Fruit fly (Drosophila melanogaster) whole organism, embryonic: ENCODE data around the gene mRpS2.

ENCODE experiments used
- Abd-B ChIP-seq: fragments of 200-800 bp; sonication (Bioruptor generic); optimal IDR thresholded peaks from 2 replicates; lab custom pipeline; 2018; ENCODE audit warnings: missing biosample characterization, mild to moderate bottlenecking, missing genetic modification characterization, moderate library complexity
- Blimp-1 ChIP-seq: fragments of 200-800 bp; sonication (Bioruptor generic); optimal IDR thresholded peaks from 3 replicates; lab custom pipeline; 2018; ENCODE audit warnings: missing biosample characterization, missing genetic modification characterization, mild to moderate bottlenecking, moderate library complexity, missing genetic modification reagents
- CG10565 ChIP-seq: fragments of 200-800 bp; sonication (Bioruptor generic); optimal IDR thresholded peaks from 3 replicates; lab custom pipeline; 2016; ENCODE audit warnings: missing biosample characterization, mild to moderate bottlenecking, missing genetic modification characterization
- CG11456 ChIP-seq: fragments of 200-800 bp; sonication (Bioruptor generic); IDR thresholded peaks from 3 replicates; pipeline ENCODE4 v1.3.6; 2022; ENCODE audit warnings: missing biosample characterization, missing genetic modification characterization
- CG12155 ChIP-seq: fragments of 200-800 bp; sonication (Bioruptor generic); optimal IDR thresholded peaks from 3 replicates; lab custom pipeline; 2016; ENCODE audit warnings: missing biosample characterization, missing genetic modification characterization
- CG13424 ChIP-seq: fragments of 200-800 bp; sonication (Bioruptor generic); optimal IDR thresholded peaks from 2 replicates; lab custom pipeline; 2019; ENCODE audit warnings: missing biosample characterization, mild to moderate bottlenecking, missing genetic modification characterization, moderate library complexity
- CG13775 ChIP-seq: fragments of 200-800 bp; sonication (Bioruptor generic); optimal IDR thresholded peaks from 3 replicates; lab custom pipeline; 2017; ENCODE audit warnings: missing biosample characterization, mild to moderate bottlenecking, missing genetic modification characterization
- CG14441 ChIP-seq: fragments of 200-800 bp; sonication (Bioruptor generic); IDR thresholded peaks from 2 replicates; pipeline ENCODE4 v1.3.6; 2022; ENCODE audit warnings: missing biosample characterization, missing genetic modification characterization
- CG14667 ChIP-seq: fragments of 200-800 bp; sonication (Bioruptor generic); IDR thresholded peaks from 2 replicates; pipeline ENCODE4 v1.3.6; 2022; ENCODE audit warnings: missing biosample characterization, missing genetic modification characterization
- CG15269 ChIP-seq: fragments of 200-800 bp; sonication (Bioruptor generic); optimal IDR thresholded peaks from 2 replicates; lab custom pipeline; 2018; ENCODE audit warnings: missing biosample characterization, mild to moderate bottlenecking, missing genetic modification characterization, moderate library complexity
- CG1647 ChIP-seq: fragments of 200-800 bp; sonication (Bioruptor generic); optimal IDR thresholded peaks from 3 replicates; lab custom pipeline; 2016; ENCODE audit warnings: missing biosample characterization, missing genetic modification characterization
- CG17612 ChIP-seq: fragments of 200-800 bp; sonication (Bioruptor generic); IDR thresholded peaks from 2 replicates; pipeline ENCODE4 v1.3.6; 2022; ENCODE audit warnings: missing biosample characterization, missing genetic modification characterization
- CG2678 ChIP-seq: fragments of 200-800 bp; sonication (Bioruptor generic); optimal IDR thresholded peaks from 3 replicates; lab custom pipeline; 2019; ENCODE audit warnings: missing biosample characterization, mild to moderate bottlenecking, missing genetic modification characterization, moderate library complexity
- CG3065 ChIP-seq: fragments of 200-800 bp; sonication (Bioruptor generic); optimal IDR thresholded peaks from 2 replicates; lab custom pipeline; 2016; ENCODE audit warnings: missing biosample characterization, missing genetic modification characterization
- CG31224 ChIP-seq: fragments of 200-800 bp; sonication (Bioruptor generic); IDR thresholded peaks from 2 replicates; pipeline ENCODE4 v1.3.6; 2022; ENCODE audit warnings: missing biosample characterization, missing genetic modification characterization
- CG33557 ChIP-seq: fragments of 200-800 bp; sonication (Bioruptor generic); optimal IDR thresholded peaks from 2 replicates; lab custom pipeline; 2019; ENCODE audit warnings: missing biosample characterization, mild to moderate bottlenecking, missing genetic modification characterization, moderate library complexity
- CG4617 ChIP-seq: fragments of 200-800 bp; sonication (Bioruptor generic); optimal IDR thresholded peaks from 3 replicates; lab custom pipeline; 2016; ENCODE audit warnings: missing biosample characterization, missing genetic modification characterization, borderline replicate concordance
- CG6272 ChIP-seq: fragments of 200-800 bp; sonication (Bioruptor generic); IDR thresholded peaks from 2 replicates; pipeline ENCODE4 v1.3.6; 2022; ENCODE audit warnings: missing biosample characterization, missing genetic modification characterization
- CG7928 ChIP-seq: fragments of 200-800 bp; sonication (Bioruptor generic); optimal IDR thresholded peaks from 2 replicates; lab custom pipeline; 2017; ENCODE audit warnings: missing biosample characterization, mild to moderate bottlenecking, missing genetic modification characterization
- CG8478 ChIP-seq: fragments of >200 bp; optimal IDR thresholded peaks from 2 replicates; lab custom pipeline; 2018
- CG8944 ChIP-seq: fragments of 200-800 bp; sonication (Bioruptor generic); optimal IDR thresholded peaks from 3 replicates; lab custom pipeline; 2016; ENCODE audit warnings: missing biosample characterization, missing genetic modification characterization
- CG9215 ChIP-seq: fragments of 200-800 bp; sonication (Bioruptor generic); IDR thresholded peaks from 2 replicates; pipeline ENCODE4 v1.3.6; 2022; ENCODE audit warnings: missing biosample characterization, missing genetic modification characterization
- Dad ChIP-seq: fragments of 200-800 bp; sonication (Bioruptor generic); optimal IDR thresholded peaks from 3 replicates; lab custom pipeline; 2016; ENCODE audit warnings: missing biosample characterization, missing genetic modification characterization
- Fer3 ChIP-seq: fragments of 200-800 bp; sonication (Bioruptor generic); optimal IDR thresholded peaks from 2 replicates; lab custom pipeline; 2018; ENCODE audit warnings: missing biosample characterization, mild to moderate bottlenecking, missing genetic modification characterization, moderate library complexity
- Hr78 ChIP-seq, 2 experiments: fragments of 200-800 bp in 1 of 2; fragments of >200 bp in 1 of 2; sonication (Bioruptor generic) in 1 of 2; optimal IDR thresholded peaks; 2 replicates each; lab custom pipeline; 2017 to 2019; ENCODE audit warnings: missing biosample characterization in 2 of 2, missing genetic modification characterization in 2 of 2, mild to moderate bottlenecking in 1 of 2, moderate library complexity in 1 of 2
- NC2β ChIP-seq: fragments of 200-800 bp; sonication (Bioruptor generic); optimal IDR thresholded peaks from 2 replicates; lab custom pipeline; 2016; ENCODE audit warnings: missing biosample characterization, missing genetic modification characterization
- NFAT ChIP-seq: fragments of 200-800 bp; sonication (Bioruptor generic); IDR thresholded peaks from 2 replicates; pipeline ENCODE4 v1.3.6; 2022; ENCODE audit warnings: missing biosample characterization, missing genetic modification characterization
- Neu2 ChIP-seq: fragments of 200-800 bp; sonication (Bioruptor generic); optimal IDR thresholded peaks from 3 replicates; lab custom pipeline; 2016; ENCODE audit warnings: missing biosample characterization, missing genetic modification characterization, borderline replicate concordance
- Ptx1 ChIP-seq: fragments of 200-800 bp; sonication (Bioruptor generic); IDR thresholded peaks from 2 replicates; pipeline ENCODE4 v1.3.6; 2022; ENCODE audit warnings: missing biosample characterization, missing genetic modification characterization
- Six4 ChIP-seq: fragments of 200-800 bp; sonication (Bioruptor generic); optimal IDR thresholded peaks from 2 replicates; lab custom pipeline; 2016; ENCODE audit warnings: missing biosample characterization, missing genetic modification characterization
- Spps ChIP-seq: fragments of 200-800 bp; sonication (Bioruptor generic); optimal IDR thresholded peaks from 2 replicates; lab custom pipeline; 2018; ENCODE audit warnings: missing biosample characterization, mild to moderate bottlenecking, missing genetic modification characterization
- Sry-β ChIP-seq: fragments of 200-800 bp; sonication (Bioruptor generic); optimal IDR thresholded peaks from 2 replicates; lab custom pipeline; 2018; ENCODE audit warnings: missing biosample characterization, mild to moderate bottlenecking, missing genetic modification characterization, moderate library complexity
- Usf ChIP-seq: fragments of 200-800 bp; sonication (Bioruptor generic); optimal IDR thresholded peaks from 2 replicates; lab custom pipeline; 2017; ENCODE audit warnings: missing genotype, missing biosample characterization, missing genetic modification characterization
- abd-A ChIP-seq: fragments of 200-800 bp; sonication (Bioruptor generic); optimal IDR thresholded peaks from 3 replicates; lab custom pipeline; 2019; ENCODE audit warnings: missing biosample characterization, mild to moderate bottlenecking, missing genetic modification characterization, moderate library complexity
- ase ChIP-seq: fragments of 200-800 bp; sonication (Bioruptor generic); IDR thresholded peaks from 3 replicates; pipeline ENCODE4 v1.3.6; 2022; ENCODE audit warnings: missing biosample characterization, missing genetic modification characterization
- br ChIP-seq: fragments of >200 bp; optimal IDR thresholded peaks from 2 replicates; lab custom pipeline; 2017
- chif ChIP-seq, 2 experiments: fragments of 200-800 bp; sonication (Bioruptor generic); optimal IDR thresholded peaks; 3 replicates each; lab custom pipeline; 2016; ENCODE audit warnings: missing biosample characterization in 2 of 2, missing genetic modification characterization in 2 of 2
- crol ChIP-seq: fragments of 200-800 bp; sonication (Bioruptor generic); IDR thresholded peaks from 2 replicates; pipeline ENCODE4 v1.3.6; 2022; ENCODE audit warnings: missing biosample characterization, missing genetic modification characterization
- crp ChIP-seq, 2 experiments: fragments of 200-800 bp; sonication (Bioruptor generic); optimal IDR thresholded peaks; 2 replicates in 1 of 2; 3 replicates in 1 of 2; lab custom pipeline; 2017; ENCODE audit warnings: missing biosample characterization in 2 of 2, missing genetic modification characterization in 2 of 2, mild to moderate bottlenecking in 1 of 2, moderate library complexity in 1 of 2
- emc ChIP-seq: fragments of 200-800 bp; sonication (Bioruptor generic); optimal IDR thresholded peaks from 2 replicates; lab custom pipeline; 2016; ENCODE audit warnings: missing biosample characterization, missing genetic modification characterization
- gce ChIP-seq: fragments of 200-800 bp; sonication (Bioruptor generic); IDR thresholded peaks from 3 replicates; pipeline ENCODE4 v1.3.6; 2022; ENCODE audit warnings: missing biosample characterization, missing genetic modification characterization
- grn ChIP-seq: fragments of 200-800 bp; sonication (Bioruptor generic); optimal IDR thresholded peaks from 3 replicates; lab custom pipeline; 2017; ENCODE audit warnings: missing biosample characterization, missing genetic modification characterization
- hth ChIP-seq: fragments of >200 bp; optimal IDR thresholded peaks from 2 replicates; lab custom pipeline; 2017; ENCODE audit warnings: inconsistent platforms
- inv ChIP-seq: fragments of 200-800 bp; sonication (Bioruptor generic); IDR thresholded peaks from 2 replicates; pipeline ENCODE4 v1.3.6; 2022; ENCODE audit warnings: missing biosample characterization, missing genetic modification characterization; ENCODE audit not compliant: partially characterized antibody
- luna ChIP-seq: fragments of 200-800 bp; sonication (Bioruptor generic); optimal IDR thresholded peaks from 2 replicates; lab custom pipeline; 2016; ENCODE audit warnings: missing biosample characterization, missing genetic modification characterization
- mld ChIP-seq: fragments of 200-800 bp; sonication (Bioruptor generic); IDR thresholded peaks from 3 replicates; pipeline ENCODE4 v1.3.6; 2022; ENCODE audit warnings: missing biosample characterization, missing genetic modification characterization; ENCODE audit not compliant: partially characterized antibody
- seq ChIP-seq: fragments of 200-800 bp; sonication (Bioruptor generic); IDR thresholded peaks from 2 replicates; pipeline ENCODE4 v1.3.6; 2022; ENCODE audit warnings: missing biosample characterization, missing genetic modification characterization
- ssp ChIP-seq: fragments of 200-800 bp; sonication (Bioruptor generic); IDR thresholded peaks from 2 replicates; pipeline ENCODE4 v1.3.6; 2022; ENCODE audit warnings: missing biosample characterization, missing genetic modification characterization
- toy ChIP-seq: fragments of 200-800 bp; sonication (Bioruptor generic); IDR thresholded peaks from 2 replicates; pipeline ENCODE4 v1.3.6; 2022; ENCODE audit warnings: missing biosample characterization, missing genetic modification characterization
- trh ChIP-seq: fragments of 200-800 bp; sonication (Bioruptor generic); optimal IDR thresholded peaks from 2 replicates; lab custom pipeline; 2016; ENCODE audit warnings: missing biosample characterization, missing genetic modification characterization
- ttk ChIP-seq: fragments of 200-800 bp; sonication (Bioruptor generic); IDR thresholded peaks from 2 replicates; pipeline ENCODE4 v2.1.2; 2022; ENCODE audit warnings: missing biosample characterization, missing genetic modification characterization
- usp ChIP-seq: fragments of >200 bp; optimal IDR thresholded peaks from 2 replicates; lab custom pipeline; 2017; ENCODE audit warnings: missing biosample characterization, missing genetic modification characterization
- yki ChIP-seq: fragments of >200 bp; optimal IDR thresholded peaks from 3 replicates; lab custom pipeline; 2018

mRpS2 gene

dm6 chr2L:4856118-4856517 lies 5.9 kb upstream of the mRpS2 start (continued):
- TF ChIP-seq Fer3 (tag; lab: Kevin White, UChicago) (peak; percentile 68), CG3065 (GFP tag; lab: Kevin White, UChicago) (no peak), CG2678 (tag; lab: Kevin White, UChicago) (peak; percentile 84), CG31224 (GFP tag; lab: Robert Waterston, UW) (no peak), toy (GFP tag; lab: Robert Waterston, UW) (no peak), Ptx1 (GFP tag; lab: Robert Waterston, UW) (peak; percentile 53), Dad (GFP tag; lab: Kevin White, UChicago) (no peak), CG17612 (GFP tag; lab: Robert Waterston, UW) (no peak), NC2β (GFP tag; lab: Kevin White, UChicago) (no peak), CG13424 (peak; percentile 76), Six4 (peak; percentile 45), CG8478 (no peak), ase (peak; percentile 44; the same call in 1 of the 3 replicates), seq (0 out of 2 replicates have a peak, but pooled peaks have one; percentile 16), CG1647 (GFP tag; lab: Kevin White, UChicago) (no peak), luna (GFP tag; lab: Kevin White, UChicago) (no peak), CG11456 (GFP tag; lab: Robert Waterston, UW) (no peak), usp (GFP tag; lab: Kevin White, UChicago) (no peak), emc (GFP tag; lab: Kevin White, UChicago) (no peak), chif (GFP tag; optimal IDR thresholded peaks at IDR 0.05; lab: Kevin White, UChicago) (peak; percentile 7 to 48), crp (GFP tag; optimal IDR thresholded peaks at IDR 0.05; lab: Kevin White, UChicago) (no peak), CG4617 (no peak), yki (lab: Kevin White, UChicago) (no peak), hth (lab: Kevin White, UChicago) (no peak), CG33557 (GFP tag; lab: Kevin White, UChicago) (no peak), CG7928 (GFP tag; lab: Kevin White, UChicago) (no peak), CG9215 (GFP tag; lab: Robert Waterston, UW) (peak; percentile 49), br (no peak), Usf (GFP tag; lab: Kevin White, UChicago) (no peak), ttk (GFP tag; lab: Robert Waterston, UW) (peak; percentile 31; the same call in 1 of the 2 replicates), CG15269 (tag; lab: Kevin White, UChicago) (peak; percentile 71), inv (GFP tag; lab: Robert Waterston, UW) (no peak), abd-A (tag; lab: Kevin White, UChicago) (no peak), grn (GFP tag; lab: Kevin White, UChicago) (no peak), ssp (no peak), CG6272 (GFP tag; lab: Robert Waterston, UW) (0 out of 2 replicates have a peak, but pooled peaks have one; percentile 29), CG14441 (GFP tag; lab: Robert Waterston, UW) (peak; percentile 63), gce (GFP tag; lab: Robert Waterston, UW) (0 out of 3 replicates have a peak, but pooled peaks have one; percentile 14), Sry-β (GFP tag; lab: Kevin White, UChicago) (no peak), Neu2 (GFP tag; lab: Kevin White, UChicago) (no peak), crol (no peak), Abd-B (peak; percentile 33), CG10565 (no peak), CG8944 (no peak), Spps (peak; percentile 57), trh (no peak), CG13775 (GFP tag; lab: Kevin White, UChicago) (no peak), mld (no peak), NFAT (GFP tag; lab: Robert Waterston, UW) (no peak), CG12155 (GFP tag; lab: Kevin White, UChicago) (no peak), CG14667 (GFP tag; lab: Robert Waterston, UW) (peak; percentile 56), Hr78 (GFP tag; optimal IDR thresholded peaks at IDR 0.05; lab: Kevin White, UChicago) (no peak), Blimp-1 (GFP tag; lab: Kevin White, UChicago) (peak; percentile 82)
